Worm (Caenorhabditis elegans): ENCODE measurements around the gene F16B12.4.

DNA sequence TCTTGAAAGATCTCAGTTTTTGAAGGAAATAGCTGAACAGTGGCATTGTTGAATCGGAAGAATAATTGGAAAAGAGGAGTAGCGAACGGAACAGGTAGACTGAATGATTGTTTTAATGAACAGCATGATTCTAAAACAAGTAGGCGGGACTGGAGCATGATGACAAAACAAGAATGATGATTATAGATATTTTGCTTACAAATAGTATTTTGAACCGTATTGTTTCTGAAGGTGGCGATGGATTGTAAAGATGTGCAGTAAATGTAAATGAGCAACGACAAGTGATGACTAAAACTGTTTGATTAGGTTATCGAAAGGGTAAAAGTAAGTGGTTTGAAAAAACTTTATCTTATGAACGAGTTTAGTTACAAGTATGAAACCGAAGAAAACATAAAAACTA is 35.8 kb upstream of the F16B12.4 start, which contains the start of gene F28H6.8:
- TF ChIP-seq snpc-4 (tag; optimal IDR thresholded peaks at IDR 0.05) (no peak), ztf-11 (tag; optimal IDR thresholded peaks at IDR 0.05) (no peak)

Measured in whole organism, mixed stage, embryonic.